Fruit fly (Drosophila melanogaster) whole organism: Measurements from ENCODE around the gene mRpL9.

Experiments
- Dll ChIP-seq: fragments of >200 bp; optimal IDR thresholded peaks from 2 replicates; lab custom pipeline; 2017
- EcR ChIP-seq, 2 experiments: fragments of >200 bp; optimal IDR thresholded peaks; 2 replicates each; lab custom pipeline; 2017; ENCODE audit warnings: missing biosample characterization in 2 of 2, missing genetic modification characterization in 2 of 2, missing genetic modification reagents in 2 of 2
- psq ChIP-seq: fragments of >200 bp; optimal IDR thresholded peaks from 2 replicates; lab custom pipeline; 2017

- TF ChIP-seq psq (lab: Kevin White, UChicago), result no peak
- no peak for TF ChIP-seq EcR (GFP tag; optimal IDR thresholded peaks at IDR 0.05; lab: Kevin White, UChicago)
- TF ChIP-seq Dll, result no peak
These were observed 20.6 kb upstream of the mRpL9 start, which contains the start of gene Tm2 for dm6 chr3R:15309924-15310323.
